Worm (Caenorhabditis elegans) whole organism, L4 larva: ENCODE data around the gene str-262.

Experiments used
- F10B5.3 ChIP-seq: sonication (generic microtip); optimal IDR thresholded peaks from 2 replicates; lab custom pipeline; 2016; ENCODE audit warnings: mild to moderate bottlenecking, missing genetic modification characterization, missing compliant biosample characterization
- T20F7.1 ChIP-seq: fragments of 200-800 bp; sonication (Bioruptor generic); optimal IDR thresholded peaks from 2 replicates; lab custom pipeline; 2018; ENCODE audit warnings: mild to moderate bottlenecking, missing genetic modification characterization, missing compliant biosample characterization
- Y5F2A.4 ChIP-seq: fragments of 200-800 bp; sonication (Bioruptor generic); optimal IDR thresholded peaks from 2 replicates; lab custom pipeline; 2018; ENCODE audit warnings: mild to moderate bottlenecking, missing genetic modification characterization, missing compliant biosample characterization
- Y75B8A.6 ChIP-seq: fragments of 200-800 bp; sonication (Bioruptor generic); IDR thresholded peaks from 2 replicates; pipeline ENCODE4 v1.3.6; 2022; ENCODE audit warnings: missing genetic modification reagents, missing genetic modification characterization, missing compliant biosample characterization
- ZK546.5 ChIP-seq, 2 experiments: sonication (generic microtip); optimal IDR thresholded peaks; 2 replicates each; lab custom pipeline; 2017; ENCODE audit warnings: missing biosample characterization in 2 of 2, missing genetic modification characterization in 2 of 2
- aly-2 ChIP-seq: sonication (generic microtip); optimal IDR thresholded peaks from 2 replicates; lab custom pipeline; 2018; ENCODE audit warnings: missing biosample characterization, missing genetic modification characterization
- arid-1 ChIP-seq: fragments of 200-800 bp; sonication (Bioruptor generic); conservative IDR thresholded peaks from 2 replicates; pipeline ENCODE4 v1.3.6; 2022; ENCODE audit warnings: missing genetic modification reagents, missing genetic modification characterization, missing compliant biosample characterization
- ceh-28 ChIP-seq: fragments of 150-350 bp; optimal IDR thresholded peaks from 2 replicates; lab custom pipeline; 2014; ENCODE audit warnings: missing biosample characterization, missing genetic modification reagents, missing genetic modification characterization
- ceh-44 ChIP-seq: fragments of 200-800 bp; sonication (Bioruptor generic); IDR thresholded peaks from 2 replicates; pipeline ENCODE4 v1.3.6; 2022; ENCODE audit warnings: missing genetic modification reagents, missing genetic modification characterization, missing compliant biosample characterization
- ces-1 ChIP-seq: fragments of 150-350 bp; sonication (generic microtip); optimal IDR thresholded peaks from 4 replicates; lab custom pipeline; 2014; ENCODE audit warnings: missing biosample characterization, missing genetic modification reagents, missing genetic modification characterization
- ctbp-1 ChIP-seq: fragments of 200-800 bp; sonication (Bioruptor generic); IDR thresholded peaks from 2 replicates; pipeline ENCODE4 v1.3.6; 2022; ENCODE audit warnings: missing genetic modification reagents, missing genetic modification characterization, missing compliant biosample characterization
- daf-12 ChIP-seq: fragments of 150-350 bp; optimal IDR thresholded peaks from 2 replicates; lab custom pipeline; 2014; ENCODE audit warnings: missing biosample characterization, missing genetic modification reagents, missing genetic modification characterization
- daf-8 ChIP-seq: fragments of 200-800 bp; sonication (Bioruptor generic); IDR thresholded peaks from 2 replicates; pipeline ENCODE4 v1.3.6; 2022; ENCODE audit warnings: missing genetic modification characterization, missing compliant biosample characterization
- dmd-9 ChIP-seq: fragments of 200-800 bp; sonication (Bioruptor generic); IDR thresholded peaks from 2 replicates; pipeline ENCODE4 v1.3.6; 2022; ENCODE audit warnings: missing genetic modification reagents, missing genetic modification characterization, missing compliant biosample characterization
- dpl-1 ChIP-seq: fragments of 150-350 bp; optimal IDR thresholded peaks from 2 replicates; lab custom pipeline; 2014; ENCODE audit warnings: missing biosample characterization, missing genetic modification reagents, missing genetic modification characterization
- duxl-1 ChIP-seq: sonication (generic microtip); optimal IDR thresholded peaks from 2 replicates; lab custom pipeline; 2016; ENCODE audit warnings: mild to moderate bottlenecking, missing genetic modification characterization, moderate library complexity, missing compliant biosample characterization; ENCODE audit not compliant: poor library complexity
- egl-27 ChIP-seq: sonication (generic microtip); optimal IDR thresholded peaks from 3 replicates; lab custom pipeline; 2017; ENCODE audit warnings: missing biosample characterization, missing genetic modification reagents, missing genetic modification characterization
- egl-43 ChIP-seq: fragments of 200-800 bp; sonication (Bioruptor generic); IDR thresholded peaks from 2 replicates; pipeline ENCODE4 v1.3.6; 2022; ENCODE audit warnings: missing genetic modification reagents, missing genetic modification characterization, missing compliant biosample characterization
- fkh-10 ChIP-seq: fragments of 150-350 bp; optimal IDR thresholded peaks from 2 replicates; lab custom pipeline; 2014; ENCODE audit warnings: missing biosample characterization, missing genetic modification reagents, missing genetic modification characterization
- hif-1 ChIP-seq, 2 experiments: sonication (generic microtip); optimal IDR thresholded peaks; 2 replicates each; lab custom pipeline; 2016 to 2017; ENCODE audit warnings: missing compliant biosample characterization in 2 of 2, missing genetic modification characterization in 2 of 2, missing genetic modification reagents in 2 of 2, missing genotype in 2 of 2, mild to moderate bottlenecking in 1 of 2
- hmg-1.1 ChIP-seq: fragments of 200-800 bp; sonication (Bioruptor generic); IDR thresholded peaks from 2 replicates; pipeline ENCODE4 v1.3.6; 2022; ENCODE audit warnings: missing genetic modification reagents, missing genetic modification characterization, missing compliant biosample characterization
- jun-1 ChIP-seq: fragments of 150-350 bp; optimal IDR thresholded peaks from 2 replicates; lab custom pipeline; 2014; ENCODE audit warnings: missing biosample characterization, missing genetic modification reagents, missing genetic modification characterization
- lin-1 ChIP-seq: fragments of 200-800 bp; sonication (Bioruptor generic); IDR thresholded peaks from 2 replicates; pipeline ENCODE4 v1.3.6; 2022; ENCODE audit warnings: missing genetic modification reagents, missing genetic modification characterization, missing compliant biosample characterization
- lin-13 ChIP-seq: fragments of 150-350 bp; optimal IDR thresholded peaks from 2 replicates; lab custom pipeline; 2014; ENCODE audit warnings: missing biosample characterization, missing genetic modification reagents, missing genetic modification characterization
- lin-29 ChIP-seq: fragments of 200-800 bp; sonication (Bioruptor generic); IDR thresholded peaks from 2 replicates; pipeline ENCODE4 v1.3.6; 2022; ENCODE audit warnings: missing genetic modification reagents, missing genetic modification characterization, missing compliant biosample characterization
- lin-38 ChIP-seq: fragments of 200-800 bp; sonication (Bioruptor generic); IDR thresholded peaks from 2 replicates; pipeline ENCODE4 v1.3.6; 2022; ENCODE audit warnings: missing genetic modification reagents, missing genetic modification characterization, missing compliant biosample characterization
- lin-39 ChIP-seq: fragments of 150-350 bp; optimal IDR thresholded peaks from 2 replicates; lab custom pipeline; 2014; ENCODE audit warnings: missing biosample characterization, missing genetic modification reagents, missing genetic modification characterization
- mdl-1 ChIP-seq, 2 experiments: fragments of 150-350 bp in 1 of 2; sonication (generic microtip) in 1 of 2; optimal IDR thresholded peaks; 2 replicates each; lab custom pipeline; 2014 to 2017; ENCODE audit warnings: missing biosample characterization in 2 of 2, missing genetic modification characterization in 2 of 2
- mep-1 ChIP-seq: fragments of 150-350 bp; sonication (generic microtip); optimal IDR thresholded peaks from 3 replicates; lab custom pipeline; 2014; ENCODE audit warnings: missing biosample characterization, missing genetic modification characterization
- mxl-2 ChIP-seq: fragments of 200-800 bp; sonication (Bioruptor generic); conservative IDR thresholded peaks from 2 replicates; pipeline ENCODE4 v1.3.6; 2022; ENCODE audit warnings: missing genetic modification reagents, missing genetic modification characterization, missing compliant biosample characterization
- nhr-10 ChIP-seq: fragments of 150-350 bp; optimal IDR thresholded peaks from 2 replicates; lab custom pipeline; 2014; ENCODE audit warnings: missing biosample characterization, missing genetic modification characterization
- nhr-102 ChIP-seq: sonication (generic microtip); optimal IDR thresholded peaks from 2 replicates; lab custom pipeline; 2016; ENCODE audit warnings: mild to moderate bottlenecking, missing genetic modification characterization, moderate library complexity, missing compliant biosample characterization
- nhr-111 ChIP-seq: fragments of 200-800 bp; sonication (Bioruptor generic); optimal IDR thresholded peaks from 2 replicates; lab custom pipeline; 2018; ENCODE audit warnings: mild to moderate bottlenecking, missing genetic modification characterization, missing compliant biosample characterization
- nhr-237 ChIP-seq: sonication (generic microtip); optimal IDR thresholded peaks from 2 replicates; lab custom pipeline; 2017; ENCODE audit warnings: missing biosample characterization, missing genetic modification characterization
- nhr-48 ChIP-seq: sonication (generic microtip); optimal IDR thresholded peaks from 2 replicates; lab custom pipeline; 2016; ENCODE audit warnings: mild to moderate bottlenecking, missing genetic modification characterization, missing compliant biosample characterization
- nhr-76 ChIP-seq: fragments of 150-350 bp; optimal IDR thresholded peaks from 2 replicates; lab custom pipeline; 2014; ENCODE audit warnings: missing biosample characterization, missing genetic modification characterization
- pha-4 ChIP-seq, 2 experiments: fragments of 150-350 bp in 1 of 2; fragments of 200-800 bp in 1 of 2; sonication (Bioruptor generic) in 1 of 2; IDR thresholded peaks in 1 of 2; optimal IDR thresholded peaks in 1 of 2; 2 replicates each; pipeline versions ENCODE4 v1.3.6 to Lab custom; 2014 to 2022; ENCODE audit warnings: missing genetic modification characterization in 2 of 2, missing genetic modification reagents in 2 of 2, missing biosample characterization in 1 of 2, missing compliant biosample characterization in 1 of 2
- php-3 ChIP-seq: fragments of 200-800 bp; sonication (Bioruptor generic); IDR thresholded peaks from 2 replicates; pipeline ENCODE4 v1.3.6; 2022; ENCODE audit warnings: missing genetic modification reagents, missing genetic modification characterization, missing compliant biosample characterization
- rbr-2 ChIP-seq: sonication (generic microtip); optimal IDR thresholded peaks from 2 replicates; lab custom pipeline; 2016; ENCODE audit warnings: missing genotype, missing genetic modification characterization, missing compliant biosample characterization
- skn-1 ChIP-seq: fragments of 150-350 bp; optimal IDR thresholded peaks from 2 replicates; lab custom pipeline; 2014; ENCODE audit warnings: missing biosample characterization, missing genetic modification characterization
- snpc-1.2 ChIP-seq: fragments of 200-800 bp; sonication (Bioruptor generic); IDR thresholded peaks from 2 replicates; pipeline ENCODE4 v1.3.6; 2022; ENCODE audit warnings: missing genetic modification reagents, missing genetic modification characterization, missing compliant biosample characterization
- spr-3 ChIP-seq: fragments of 200-800 bp; sonication (Bioruptor generic); optimal IDR thresholded peaks from 2 replicates; lab custom pipeline; 2018; ENCODE audit warnings: mild to moderate bottlenecking, missing genetic modification characterization, missing compliant biosample characterization
- tra-1 ChIP-seq: fragments of 200-800 bp; sonication (Bioruptor generic); IDR thresholded peaks from 2 replicates; pipeline ENCODE4 v1.3.6; 2022; ENCODE audit warnings: missing genetic modification reagents, missing genetic modification characterization, missing compliant biosample characterization
- unc-130 ChIP-seq: sonication (generic microtip); optimal IDR thresholded peaks from 2 replicates; lab custom pipeline; 2016; ENCODE audit warnings: missing genetic modification reagents, missing genetic modification characterization, missing compliant biosample characterization
- unc-62 ChIP-seq, 3 experiments: fragments of 150-350 bp in 1 of 3; sonication (generic microtip); optimal IDR thresholded peaks in 2 of 3; peaks in 1 of 3; 1 replicate in 1 of 3; 2 replicates in 2 of 3; lab custom pipeline; 2014 to 2017; ENCODE audit warnings: missing biosample characterization in 3 of 3, missing genetic modification characterization in 3 of 3, missing genetic modification reagents in 3 of 3, missing genotype in 1 of 3
- zag-1 ChIP-seq: fragments of 150-350 bp; optimal IDR thresholded peaks from 2 replicates; lab custom pipeline; 2014; ENCODE audit warnings: missing biosample characterization, missing genetic modification characterization
- zfp-3 ChIP-seq: fragments of 200-800 bp; sonication (Bioruptor generic); conservative IDR thresholded peaks from 2 replicates; pipeline ENCODE4 v1.3.6; 2022; ENCODE audit warnings: missing genetic modification reagents, missing genetic modification characterization, missing compliant biosample characterization
- zip-2 ChIP-seq: fragments of 150-350 bp; optimal IDR thresholded peaks from 2 replicates; lab custom pipeline; 2014; ENCODE audit warnings: missing biosample characterization, missing genetic modification characterization
- ztf-11 ChIP-seq: fragments of 150-350 bp; optimal IDR thresholded peaks from 2 replicates; lab custom pipeline; 2014; ENCODE audit warnings: missing biosample characterization, missing genetic modification characterization

The str-262 gene

DNA sequence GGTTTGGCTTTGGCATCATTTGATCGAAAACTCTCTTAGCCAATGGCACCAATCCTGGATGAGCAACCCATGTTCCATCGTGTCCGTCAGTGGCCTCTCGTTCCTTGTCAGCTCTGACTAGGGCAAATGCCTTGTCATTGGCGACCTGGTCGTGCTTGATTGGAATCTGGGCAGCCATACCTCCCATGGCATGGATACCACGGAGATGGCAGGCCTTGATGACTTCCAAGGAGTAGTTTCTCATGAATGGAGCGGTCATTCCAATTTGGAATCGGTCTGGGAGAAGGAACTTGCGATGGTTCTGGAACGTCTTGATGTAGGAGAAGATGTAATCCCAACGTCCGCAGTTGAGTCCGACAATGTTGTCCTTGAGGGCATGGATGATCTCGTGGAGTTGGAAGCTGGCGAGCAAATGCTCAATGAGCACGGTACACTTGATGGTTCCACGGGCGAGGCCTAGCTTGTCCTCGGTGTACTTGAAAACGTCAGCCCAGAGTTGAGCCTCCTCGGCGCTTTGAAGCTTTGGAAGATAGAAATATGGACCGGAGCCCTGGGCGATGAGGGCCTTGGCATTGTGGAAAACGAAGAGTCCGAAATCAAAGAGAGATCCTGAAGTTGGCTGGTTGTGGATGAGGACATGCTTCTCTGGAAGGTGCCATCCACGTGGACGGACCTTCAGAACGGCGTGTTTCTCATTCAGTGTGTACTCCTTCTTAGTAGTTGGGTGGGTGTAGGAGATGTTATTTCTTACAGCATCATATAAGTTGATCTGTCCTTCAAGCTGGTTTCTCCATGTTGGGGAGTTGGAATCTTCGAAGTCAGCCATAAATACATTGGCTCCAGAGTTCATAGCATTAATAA, 27.4 kb downstream of the str-262 start (continued):
- TF ChIP-seq ctbp-1 (GFP tag; lab: Robert Waterston, UW) = no peak
- TF ChIP-seq nhr-76 (tag; lab: Kevin White, UChicago) = no peak
- peak in 1 of 2 experiments; percentile 4 for TF ChIP-seq mdl-1 (tag; optimal IDR thresholded peaks at IDR 0.05; lab: Kevin White, UChicago)
- no peak for TF ChIP-seq Y5F2A.4 (GFP tag; lab: Kevin White, UChicago)
- TF ChIP-seq lin-13 (GFP tag; lab: Kevin White, UChicago) = no peak
- no peak for TF ChIP-seq Y75B8A.6 (GFP tag; lab: Robert Waterston, UW)
- no peak for TF ChIP-seq daf-12 (tag; lab: Kevin White, UChicago)
- no peak for TF ChIP-seq lin-38 (GFP tag; lab: Robert Waterston, UW)
- TF ChIP-seq egl-43 (GFP tag; lab: Robert Waterston, UW) = no peak
- TF ChIP-seq jun-1 (tag; lab: Kevin White, UChicago) = no peak
- no peak for TF ChIP-seq dpl-1 (GFP tag; lab: Kevin White, UChicago)
- no peak for TF ChIP-seq unc-130 (GFP tag; lab: Kevin White, UChicago)
- TF ChIP-seq ces-1 (GFP tag; lab: Kevin White, UChicago) = no peak
- no peak for TF ChIP-seq ceh-28 (tag; lab: Kevin White, UChicago)
- TF ChIP-seq mxl-2 (GFP tag; lab: Robert Waterston, UW) = no peak; the same call in 1 of the 2 replicates
- no peak for TF ChIP-seq aly-2 (tag; lab: Kevin White, UChicago)
- TF ChIP-seq nhr-48 = no peak
- no peak for TF ChIP-seq lin-29 (GFP tag; lab: Robert Waterston, UW)
- TF ChIP-seq nhr-237 (tag; lab: Kevin White, UChicago) = no peak
- TF ChIP-seq snpc-1.2 (GFP tag; lab: Robert Waterston, UW) = no peak
- no peak for TF ChIP-seq nhr-10 (tag; lab: Kevin White, UChicago)
- no peak for TF ChIP-seq hmg-1.1
- TF ChIP-seq ztf-11 (tag; lab: Kevin White, UChicago) = no peak
- no peak for TF ChIP-seq nhr-102 (tag; lab: Kevin White, UChicago)
- TF ChIP-seq daf-8 (GFP tag; lab: Robert Waterston, UW) = no peak
- TF ChIP-seq T20F7.1 (GFP tag; lab: Kevin White, UChicago) = no peak
- no peak for TF ChIP-seq egl-27 (tag; lab: Kevin White, UChicago)
- TF ChIP-seq mep-1 (tag; lab: Kevin White, UChicago) = no peak
- no peak for TF ChIP-seq zip-2 (tag; lab: Kevin White, UChicago)
- TF ChIP-seq zag-1 (tag; lab: Kevin White, UChicago) = no peak
- TF ChIP-seq rbr-2 (tag; lab: Kevin White, UChicago) = no peak
- TF ChIP-seq skn-1 (tag; lab: Kevin White, UChicago) = no peak
- TF ChIP-seq php-3 (GFP tag; lab: Robert Waterston, UW) = no peak
- TF ChIP-seq pha-4 (GFP tag; IDR thresholded peaks at IDR 0.05; lab: Robert Waterston, UW) = no peak; the same call in 1 of the 2 replicates
- TF ChIP-seq pha-4 (tag; optimal IDR thresholded peaks at IDR 0.05; lab: Kevin White, UChicago) = no peak
- TF ChIP-seq F10B5.3 = no peak
- TF ChIP-seq zfp-3 (GFP tag; lab: Robert Waterston, UW) = no peak; the same call in 1 of the 2 replicates
- no peak for TF ChIP-seq ceh-44 (GFP tag; lab: Robert Waterston, UW)
- no peak for TF ChIP-seq tra-1 (GFP tag; lab: Robert Waterston, UW)
- no peak for TF ChIP-seq nhr-111 (GFP tag; lab: Kevin White, UChicago)
- peak in 1 of 2 experiments; percentile 90 for TF ChIP-seq unc-62 (GFP tag; optimal IDR thresholded peaks at IDR 0.05 in 1 of 2; lab: Kevin White, UChicago)
- no peak for TF ChIP-seq unc-62 (tag; optimal IDR thresholded peaks at IDR 0.05; lab: Kevin White, UChicago)
- 0 out of 2 replicates have a peak, but pooled peaks have one; percentile 12 for TF ChIP-seq arid-1 (GFP tag; lab: Robert Waterston, UW)
- TF ChIP-seq dmd-9 (GFP tag; lab: Robert Waterston, UW) = no peak
- TF ChIP-seq fkh-10 (GFP tag; lab: Kevin White, UChicago) = no peak
- peak in 1 of 2 experiments; percentile 5 for TF ChIP-seq hif-1 (tag; optimal IDR thresholded peaks at IDR 0.05; lab: Kevin White, UChicago)
- TF ChIP-seq lin-39 (tag; lab: Kevin White, UChicago) = no peak
- TF ChIP-seq lin-1 (GFP tag; lab: Robert Waterston, UW) = no peak
- TF ChIP-seq spr-3 (GFP tag; lab: Kevin White, UChicago) = no peak
- peak; percentile 54 for TF ChIP-seq duxl-1 (tag; lab: Kevin White, UChicago)
- TF ChIP-seq ZK546.5 (tag; optimal IDR thresholded peaks at IDR 0.05; lab: Kevin White, UChicago) = no peak
